Fruit fly (Drosophila melanogaster) whole organism, embryonic: ENCODE measurements around the gene CG14095.

Experiments
- Awh ChIP-seq: fragments of 200-800 bp; sonication (Bioruptor generic); IDR thresholded peaks from 2 replicates; pipeline ENCODE4, ENCODE4 v1.3.6; 2022; ENCODE audit warnings: missing biosample characterization, missing genetic modification characterization
- CG10209 ChIP-seq: fragments of 200-800 bp; sonication (Bioruptor generic); optimal IDR thresholded peaks from 3 replicates; lab custom pipeline; 2017; ENCODE audit warnings: missing biosample characterization, mild to moderate bottlenecking, missing genetic modification characterization, missing genetic modification reagents
- CG10959 ChIP-seq: fragments of 200-800 bp; sonication (Bioruptor generic); IDR thresholded peaks from 2 replicates; pipeline ENCODE4 v1.3.6; 2022; ENCODE audit warnings: missing biosample characterization, missing genetic modification characterization
- CG1233 ChIP-seq: fragments of 200-800 bp; sonication (Bioruptor generic); optimal IDR thresholded peaks from 4 replicates; lab custom pipeline; 2018; ENCODE audit warnings: missing biosample characterization, mild to moderate bottlenecking, missing genetic modification characterization
- CG17385 ChIP-seq: fragments of 200-800 bp; sonication (Bioruptor generic); optimal IDR thresholded peaks from 3 replicates; lab custom pipeline; 2018; ENCODE audit warnings: missing biosample characterization, mild to moderate bottlenecking, missing genetic modification characterization
- CG18262 ChIP-seq: fragments of 200-800 bp; optimal IDR thresholded peaks from 3 replicates; lab custom pipeline; 2019; ENCODE audit warnings: missing biosample characterization, mild to moderate bottlenecking, missing genetic modification characterization, moderate library complexity
- CG2199 ChIP-seq: fragments of 200-800 bp; sonication (Bioruptor generic); IDR thresholded peaks from 3 replicates; pipeline ENCODE4 v1.3.6; 2022; ENCODE audit warnings: missing biosample characterization, missing genetic modification characterization
- CG2875 ChIP-seq: fragments of 200-800 bp; sonication (Bioruptor generic); optimal IDR thresholded peaks from 2 replicates; lab custom pipeline; 2017; ENCODE audit warnings: missing biosample characterization, mild to moderate bottlenecking, missing genetic modification characterization, missing genetic modification reagents
- CG30020 ChIP-seq: fragments of 200-800 bp; optimal IDR thresholded peaks from 2 replicates; lab custom pipeline; 2019; ENCODE audit warnings: missing biosample characterization, mild to moderate bottlenecking, missing genetic modification characterization, moderate library complexity
- CG32772 ChIP-seq: fragments of 200-800 bp; sonication (Bioruptor generic); IDR thresholded peaks from 2 replicates; pipeline ENCODE4 v1.3.6; 2022; ENCODE audit warnings: missing biosample characterization, missing genetic modification characterization
- CG5953 ChIP-seq: fragments of 200-800 bp; sonication (Bioruptor generic); IDR thresholded peaks from 2 replicates; pipeline ENCODE4 v1.3.6; 2022; ENCODE audit warnings: missing biosample characterization, missing genetic modification characterization
- CG7745 ChIP-seq: fragments of 200-800 bp; sonication (Bioruptor generic); optimal IDR thresholded peaks from 2 replicates; lab custom pipeline; 2018; ENCODE audit warnings: missing biosample characterization, mild to moderate bottlenecking, missing genetic modification characterization, moderate library complexity
- CG7839 ChIP-seq: fragments of 200-800 bp; sonication (Bioruptor generic); optimal IDR thresholded peaks from 3 replicates; lab custom pipeline; 2018; ENCODE audit warnings: missing biosample characterization, mild to moderate bottlenecking, missing genetic modification characterization, moderate library complexity
- CG8290 ChIP-seq, 3 experiments: fragments of 200-800 bp; sonication (Bioruptor generic); optimal IDR thresholded peaks; 2 replicates each; lab custom pipeline; 2016 to 2019; ENCODE audit warnings: missing biosample characterization in 3 of 3, missing genetic modification characterization in 3 of 3, mild to moderate bottlenecking in 2 of 3, moderate library complexity in 1 of 3
- CG8388 ChIP-seq: fragments of 200-800 bp; sonication (Bioruptor generic); optimal IDR thresholded peaks from 2 replicates; lab custom pipeline; 2019; ENCODE audit warnings: missing biosample characterization, mild to moderate bottlenecking, missing genetic modification characterization, moderate library complexity
- CG8765 ChIP-seq: fragments of 200-800 bp; sonication (Bioruptor generic); IDR thresholded peaks from 2 replicates; pipeline ENCODE4 v1.3.6; 2022; ENCODE audit warnings: missing biosample characterization, missing genetic modification characterization
- D19B ChIP-seq: fragments of 200-800 bp; sonication (Bioruptor generic); optimal IDR thresholded peaks from 2 replicates; lab custom pipeline; 2017; ENCODE audit warnings: missing biosample characterization, mild to moderate bottlenecking, missing genetic modification characterization
- Dll ChIP-seq: fragments of 200-800 bp; sonication (Bioruptor generic); IDR thresholded peaks from 4 replicates; pipeline ENCODE4 v1.3.6; 2022; ENCODE audit warnings: missing biosample characterization, missing genetic modification characterization; ENCODE audit not compliant: partially characterized antibody
- Gug ChIP-seq: fragments of 200-800 bp; sonication (Bioruptor generic); IDR thresholded peaks from 4 replicates; pipeline ENCODE4 v1.3.6; 2022; ENCODE audit warnings: missing biosample characterization, missing genetic modification characterization
- H15 ChIP-seq: fragments of 200-800 bp; sonication (Bioruptor generic); IDR thresholded peaks from 3 replicates; pipeline ENCODE4 v1.3.6; 2022; ENCODE audit warnings: missing biosample characterization, missing genetic modification characterization
- Hr51 ChIP-seq, 2 experiments: fragments of 200-800 bp; sonication (Bioruptor generic); optimal IDR thresholded peaks; 2 replicates in 1 of 2; 3 replicates in 1 of 2; lab custom pipeline; 2016 to 2018; ENCODE audit warnings: missing biosample characterization in 2 of 2, missing genetic modification characterization in 2 of 2, mild to moderate bottlenecking in 1 of 2, moderate library complexity in 1 of 2
- Lhr ChIP-seq: fragments of 200-800 bp; sonication (Bioruptor generic); optimal IDR thresholded peaks from 3 replicates; lab custom pipeline; 2017; ENCODE audit warnings: mild to moderate bottlenecking, missing biosample characterization, missing genetic modification reagents, missing genetic modification characterization
- Lim3 ChIP-seq: fragments of 200-800 bp; sonication (Bioruptor generic); IDR thresholded peaks from 2 replicates; pipeline ENCODE4 v1.3.6; 2022; ENCODE audit warnings: missing biosample characterization, missing genetic modification characterization
- MTF-1 ChIP-seq: fragments of 200-800 bp; sonication (Bioruptor generic); optimal IDR thresholded peaks from 2 replicates; lab custom pipeline; 2018; ENCODE audit warnings: missing biosample characterization, mild to moderate bottlenecking, missing genetic modification characterization, borderline replicate concordance
- PHDP ChIP-seq: fragments of 200-800 bp; sonication (Bioruptor generic); optimal IDR thresholded peaks from 3 replicates; lab custom pipeline; 2018; ENCODE audit warnings: missing biosample characterization, mild to moderate bottlenecking, missing genetic modification characterization, moderate library complexity
- Ptx1 ChIP-seq: fragments of 200-800 bp; sonication (Bioruptor generic); IDR thresholded peaks from 2 replicates; pipeline ENCODE4 v1.3.6; 2022; ENCODE audit warnings: missing biosample characterization, missing genetic modification characterization
- Sin3A ChIP-seq: fragments of >200 bp; optimal IDR thresholded peaks from 2 replicates; lab custom pipeline; 2018
- Spps ChIP-seq: fragments of 200-800 bp; sonication (Bioruptor generic); optimal IDR thresholded peaks from 2 replicates; lab custom pipeline; 2018; ENCODE audit warnings: missing biosample characterization, mild to moderate bottlenecking, missing genetic modification characterization
- Sry-δ ChIP-seq: fragments of 200-800 bp; sonication (Bioruptor generic); optimal IDR thresholded peaks from 2 replicates; lab custom pipeline; 2016; ENCODE audit warnings: missing biosample characterization, missing genetic modification characterization
- Stat92E ChIP-seq, 3 experiments: fragments of >200 bp in 2 of 3; fragments of 200-800 bp in 1 of 3; sonication (Bioruptor generic) in 1 of 3; optimal IDR thresholded peaks; 2 replicates each; lab custom pipeline; 2017 to 2019; ENCODE audit warnings: missing biosample characterization in 3 of 3, missing genetic modification characterization in 3 of 3, mild to moderate bottlenecking in 1 of 3, moderate library complexity in 1 of 3
- YL-1 ChIP-seq: fragments of 200-800 bp; sonication (Bioruptor generic); optimal IDR thresholded peaks from 3 replicates; lab custom pipeline; 2017; ENCODE audit warnings: missing biosample characterization, mild to moderate bottlenecking, missing genetic modification characterization
- ap ChIP-seq: fragments of 200-800 bp; sonication (Bioruptor generic); IDR thresholded peaks from 2 replicates; pipeline ENCODE4 v1.3.6; 2022; ENCODE audit warnings: missing biosample characterization, missing genetic modification characterization
- croc ChIP-seq: fragments of 200-800 bp; sonication (Bioruptor generic); conservative IDR thresholded peaks from 3 replicates; pipeline ENCODE4 v1.3.6; 2022; ENCODE audit warnings: missing biosample characterization, missing genetic modification characterization
- fd96Cb ChIP-seq: fragments of 200-800 bp; sonication (Bioruptor generic); optimal IDR thresholded peaks from 2 replicates; lab custom pipeline; 2018; ENCODE audit warnings: missing biosample characterization, mild to moderate bottlenecking, missing genetic modification characterization, moderate library complexity
- gem ChIP-seq: fragments of 200-800 bp; sonication (Bioruptor generic); optimal IDR thresholded peaks from 2 replicates; lab custom pipeline; 2019; ENCODE audit warnings: missing biosample characterization, mild to moderate bottlenecking, missing genetic modification characterization, moderate library complexity
- hbn ChIP-seq: fragments of 200-800 bp; sonication (Bioruptor generic); IDR thresholded peaks from 2 replicates; pipeline ENCODE4 v1.3.6; 2022; ENCODE audit warnings: missing biosample characterization, missing genetic modification characterization; ENCODE audit not compliant: partially characterized antibody
- ind ChIP-seq: fragments of 200-800 bp; sonication (Bioruptor generic); optimal IDR thresholded peaks from 3 replicates; lab custom pipeline; 2016; ENCODE audit warnings: missing biosample characterization, missing genetic modification characterization
- jing ChIP-seq: fragments of 200-800 bp; sonication (Bioruptor generic); optimal IDR thresholded peaks from 2 replicates; lab custom pipeline; 2018; ENCODE audit warnings: missing biosample characterization, mild to moderate bottlenecking, missing genetic modification characterization
- ken ChIP-seq: fragments of 200-800 bp; sonication (Bioruptor generic); IDR thresholded peaks from 3 replicates; pipeline ENCODE4 v1.3.6; 2022; ENCODE audit warnings: missing biosample characterization, missing genetic modification characterization
- salm ChIP-seq: fragments of 200-800 bp; sonication (Bioruptor generic); optimal IDR thresholded peaks from 2 replicates; lab custom pipeline; 2018; ENCODE audit warnings: missing biosample characterization, mild to moderate bottlenecking, missing genetic modification characterization
- slbo ChIP-seq: fragments of 200-800 bp; sonication (Bioruptor generic); IDR thresholded peaks from 2 replicates; pipeline ENCODE4 v1.3.6; 2022; ENCODE audit warnings: missing biosample characterization, missing genetic modification characterization
- slou ChIP-seq: fragments of 200-800 bp; sonication (Bioruptor generic); optimal IDR thresholded peaks from 3 replicates; lab custom pipeline; 2016; ENCODE audit warnings: missing biosample characterization, missing genetic modification characterization
- stwl ChIP-seq: fragments of 200-800 bp; sonication (Bioruptor generic); optimal IDR thresholded peaks from 3 replicates; lab custom pipeline; 2018; ENCODE audit warnings: missing biosample characterization, mild to moderate bottlenecking, missing genetic modification characterization, moderate library complexity
- tgo ChIP-seq: fragments of 200-800 bp; sonication (Bioruptor generic); IDR thresholded peaks from 3 replicates; pipeline ENCODE4 v1.3.6; 2022; ENCODE audit warnings: missing biosample characterization, missing genetic modification characterization
- trem ChIP-seq: fragments of 200-800 bp; optimal IDR thresholded peaks from 3 replicates; lab custom pipeline; 2019; ENCODE audit warnings: missing biosample characterization, mild to moderate bottlenecking, missing genetic modification characterization, moderate library complexity
- wor ChIP-seq: fragments of 200-800 bp; sonication (Bioruptor generic); IDR thresholded peaks from 2 replicates; pipeline ENCODE4 v1.3.6; 2022; ENCODE audit warnings: missing biosample characterization, missing genetic modification characterization
- zfh1 ChIP-seq: fragments of 200-800 bp; sonication (Bioruptor generic); IDR thresholded peaks from 3 replicates; pipeline ENCODE4 v1.3.6; 2022; ENCODE audit warnings: missing biosample characterization, missing genetic modification characterization

The CG14095 gene

DNA sequence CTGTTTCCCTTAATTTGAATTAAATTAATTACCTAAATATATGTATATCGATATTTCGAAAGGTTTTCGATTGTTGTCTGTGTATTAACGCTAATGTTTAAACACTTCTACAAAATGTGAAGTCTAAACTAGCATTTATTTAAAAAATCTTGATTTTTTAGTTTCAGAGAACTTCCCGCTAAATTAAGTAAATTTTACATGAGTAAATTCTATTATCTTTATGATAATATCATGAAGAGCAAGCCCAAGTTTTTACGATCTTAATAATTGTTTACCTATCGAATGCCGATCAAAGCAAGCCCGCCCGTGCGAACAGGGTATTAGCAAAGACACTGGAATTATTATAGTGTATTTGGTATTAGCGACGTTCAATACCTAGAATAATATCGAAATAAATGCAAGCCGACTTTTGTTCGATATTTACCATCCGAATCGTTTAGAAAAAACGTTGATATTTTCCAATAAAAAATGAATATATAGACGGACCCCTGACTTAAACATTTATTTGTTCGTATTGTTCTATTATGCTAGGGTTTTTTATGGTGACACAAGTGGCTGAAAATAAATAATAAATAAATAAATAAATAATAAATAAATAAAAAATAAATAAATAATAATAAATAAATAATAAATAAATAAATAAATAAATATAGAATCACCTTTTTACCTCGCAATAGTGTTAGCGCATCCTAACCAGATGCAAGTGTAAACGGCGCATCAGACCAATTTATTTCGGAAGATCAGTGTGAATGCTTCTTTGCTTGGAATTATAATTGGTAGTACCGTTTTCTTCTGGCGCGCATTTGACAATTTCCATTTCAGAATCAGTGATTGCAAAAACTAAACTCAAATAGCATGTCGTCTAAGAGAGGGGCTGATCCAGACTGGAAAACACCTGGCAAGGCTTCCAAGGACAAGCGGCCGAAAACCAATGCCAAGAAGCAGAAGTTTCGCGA is 17.9 kb downstream of the CG14095 start, which contains the start of the genes CG33062 and Chd3 (continued):
- TF ChIP-seq CG17385 (GFP tag; lab: Kevin White, UChicago) (peak; percentile 7), Stat92E (GFP tag; optimal IDR thresholded peaks at IDR 0.05; lab: Kevin White, UChicago) (no peak), ind (peak; percentile 25), CG30020 (tag; lab: Kevin White, UChicago) (peak; percentile 95), CG7839 (peak; percentile 33), gem (tag; lab: Kevin White, UChicago) (peak; percentile 64), CG2199 (GFP tag; lab: Robert Waterston, UW) (no peak), Dll (peak; percentile 61; the same call in 3 of the 4 replicates), CG32772 (GFP tag; lab: Robert Waterston, UW) (peak; percentile 35; the same call in 1 of the 2 replicates), D19B (GFP tag; lab: Kevin White, UChicago) (no peak), croc (GFP tag; lab: Robert Waterston, UW) (peak; percentile 22; the same call in 1 of the 3 replicates), CG18262 (tag; lab: Kevin White, UChicago) (no peak), Sin3A (no peak), CG8765 (GFP tag; lab: Robert Waterston, UW) (peak; percentile 18; the same call in 1 of the 2 replicates), CG1233 (GFP tag; lab: Kevin White, UChicago) (peak; percentile 4), Ptx1 (GFP tag; lab: Robert Waterston, UW) (peak; percentile 53; the same call in 1 of the 2 replicates), fd96Cb (tag; lab: Kevin White, UChicago) (peak; percentile 20), slbo (GFP tag; lab: Robert Waterston, UW) (peak; percentile 38), stwl (tag; lab: Kevin White, UChicago) (peak; percentile 16), hbn (GFP tag; lab: Robert Waterston, UW) (0 out of 2 replicates have a peak, but pooled peaks have one; percentile 15), wor (GFP tag; lab: Robert Waterston, UW) (0 out of 2 replicates have a peak, but pooled peaks have one; percentile 16), Hr51 (GFP tag; optimal IDR thresholded peaks at IDR 0.05; lab: Kevin White, UChicago) (peak in 1 of 2 experiments; percentile 8), Spps (tag; lab: Kevin White, UChicago) (no peak), CG10209 (peak; percentile 31), zfh1 (GFP tag; lab: Robert Waterston, UW) (0 out of 3 replicates have a peak, but pooled peaks have one; percentile 3), CG8388 (peak; percentile 23), Gug (GFP tag; lab: Robert Waterston, UW) (peak; percentile 35; the same call in 2 of the 4 replicates), Sry-δ (GFP tag; lab: Kevin White, UChicago) (peak; percentile 11), jing (no peak)

DNA sequence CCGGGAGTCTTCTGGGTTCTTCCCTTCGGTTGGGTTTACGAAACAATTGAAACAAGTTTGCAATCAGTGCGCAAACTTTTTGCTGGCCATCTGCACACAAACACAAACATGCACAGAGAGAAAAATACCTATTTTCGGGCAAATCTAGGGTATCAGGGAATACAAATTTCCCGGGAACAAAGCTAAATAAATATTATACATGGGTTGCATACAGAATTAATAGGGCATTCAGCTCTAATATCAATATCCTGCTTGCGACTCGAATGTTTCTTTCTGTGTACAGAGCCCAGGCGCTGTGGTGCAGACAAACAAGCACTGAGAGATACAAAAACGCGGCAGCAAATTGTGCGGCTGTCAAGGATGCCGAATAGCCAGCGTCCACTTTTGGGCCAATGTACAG is 20.5 kb downstream of the CG14095 start:
- no peak for TF ChIP-seq PHDP (tag; lab: Kevin White, UChicago)
- TF ChIP-seq CG10959 (GFP tag; lab: Robert Waterston, UW), result no peak; the same call in 1 of the 2 replicates
- no peak for TF ChIP-seq CG2875 (GFP tag; lab: Kevin White, UChicago)
- no peak for TF ChIP-seq Lhr (GFP tag; lab: Kevin White, UChicago)
- TF ChIP-seq CG5953, result no peak
- TF ChIP-seq hbn (GFP tag; lab: Robert Waterston, UW), result no peak
- TF ChIP-seq YL-1 (GFP tag; lab: Kevin White, UChicago), result no peak
- TF ChIP-seq CG8290 (GFP tag; optimal IDR thresholded peaks at IDR 0.05; lab: Kevin White, UChicago), result no peak
- TF ChIP-seq CG8290 (tag; optimal IDR thresholded peaks at IDR 0.05; lab: Kevin White, UChicago), result peak in 1 of 2 experiments; percentile 57
- 0 out of 3 replicates have a peak, but pooled peaks have one; percentile 37 for TF ChIP-seq H15 (GFP tag; lab: Robert Waterston, UW)
- 0 out of 3 replicates have a peak, but pooled peaks have one; percentile 25 for TF ChIP-seq tgo (GFP tag; lab: Robert Waterston, UW)
- TF ChIP-seq slou (GFP tag; lab: Kevin White, UChicago), result no peak
- no peak for TF ChIP-seq CG7745
- TF ChIP-seq Awh, result no peak
- no peak for TF ChIP-seq MTF-1
- 0 out of 3 replicates have a peak, but pooled peaks have one; percentile 15 for TF ChIP-seq ken (GFP tag; lab: Robert Waterston, UW)
- no peak for TF ChIP-seq trem (tag; lab: Kevin White, UChicago)
- no peak for TF ChIP-seq ap (GFP tag; lab: Robert Waterston, UW)
- TF ChIP-seq Lim3 (GFP tag; lab: Robert Waterston, UW), result no peak
- TF ChIP-seq salm (tag; lab: Kevin White, UChicago), result no peak
